Fruit fly (Drosophila melanogaster) whole organism, embryonic: Measurements from ENCODE around the gene dbr.

ENCODE experiments used
- Ada2b ChIP-seq: fragments of 200-800 bp; sonication (Bioruptor generic); IDR thresholded peaks from 2 replicates; pipeline ENCODE4 v1.3.6; 2022; ENCODE audit warnings: missing biosample characterization, missing genetic modification characterization
- B-H2 ChIP-seq: fragments of 200-800 bp; sonication (Bioruptor generic); optimal IDR thresholded peaks from 2 replicates; lab custom pipeline; 2018; ENCODE audit warnings: missing biosample characterization, mild to moderate bottlenecking, missing genetic modification characterization
- Bgb ChIP-seq: fragments of 200-800 bp; sonication (Bioruptor generic); IDR thresholded peaks from 2 replicates; pipeline ENCODE4 v1.3.6; 2022; ENCODE audit warnings: missing biosample characterization, missing genetic modification characterization; ENCODE audit not compliant: partially characterized antibody
- CG10209 ChIP-seq: fragments of 200-800 bp; sonication (Bioruptor generic); optimal IDR thresholded peaks from 3 replicates; lab custom pipeline; 2017; ENCODE audit warnings: missing biosample characterization, mild to moderate bottlenecking, missing genetic modification characterization, missing genetic modification reagents
- CG1024 ChIP-seq: fragments of 200-800 bp; sonication (Bioruptor generic); IDR thresholded peaks from 2 replicates; pipeline ENCODE4 v1.3.6; 2022; ENCODE audit warnings: missing biosample characterization, missing genetic modification characterization
- CG10274 ChIP-seq: fragments of 200-800 bp; sonication (Bioruptor generic); optimal IDR thresholded peaks from 3 replicates; lab custom pipeline; 2017; ENCODE audit warnings: missing biosample characterization, mild to moderate bottlenecking, missing genetic modification characterization
- CG10654 ChIP-seq: fragments of 200-800 bp; sonication (Bioruptor generic); optimal IDR thresholded peaks from 2 replicates; lab custom pipeline; 2016; ENCODE audit warnings: missing biosample characterization, missing genetic modification characterization
- CG11398 ChIP-seq: fragments of 200-800 bp; sonication (Bioruptor generic); optimal IDR thresholded peaks from 2 replicates; lab custom pipeline; 2016; ENCODE audit warnings: missing biosample characterization, missing genetic modification characterization
- CG11696 ChIP-seq: fragments of 200-800 bp; sonication (Bioruptor generic); IDR thresholded peaks from 2 replicates; pipeline ENCODE4 v1.3.6; 2022; ENCODE audit warnings: missing biosample characterization, missing genetic modification characterization
- CG12219 ChIP-seq: fragments of 200-800 bp; sonication (Bioruptor generic); optimal IDR thresholded peaks from 3 replicates; lab custom pipeline; 2018; ENCODE audit warnings: missing biosample characterization, mild to moderate bottlenecking, missing genetic modification characterization
- CG14441 ChIP-seq: fragments of 200-800 bp; sonication (Bioruptor generic); IDR thresholded peaks from 2 replicates; pipeline ENCODE4 v1.3.6; 2022; ENCODE audit warnings: missing biosample characterization, missing genetic modification characterization
- CG15269 ChIP-seq: fragments of 200-800 bp; sonication (Bioruptor generic); optimal IDR thresholded peaks from 2 replicates; lab custom pipeline; 2018; ENCODE audit warnings: missing biosample characterization, mild to moderate bottlenecking, missing genetic modification characterization, moderate library complexity
- CG1647 ChIP-seq: fragments of 200-800 bp; sonication (Bioruptor generic); optimal IDR thresholded peaks from 3 replicates; lab custom pipeline; 2016; ENCODE audit warnings: missing biosample characterization, missing genetic modification characterization
- CG17385 ChIP-seq: fragments of 200-800 bp; sonication (Bioruptor generic); optimal IDR thresholded peaks from 3 replicates; lab custom pipeline; 2018; ENCODE audit warnings: missing biosample characterization, mild to moderate bottlenecking, missing genetic modification characterization
- CG1832 ChIP-seq: fragments of 200-800 bp; sonication (Bioruptor generic); optimal IDR thresholded peaks from 2 replicates; lab custom pipeline; 2017; ENCODE audit warnings: missing biosample characterization, mild to moderate bottlenecking, missing genetic modification characterization, inconsistent platforms
- CG2116 ChIP-seq: fragments of 200-800 bp; sonication (Bioruptor generic); optimal IDR thresholded peaks from 3 replicates; lab custom pipeline; 2018; ENCODE audit warnings: missing biosample characterization, mild to moderate bottlenecking, missing genetic modification characterization
- CG2120 ChIP-seq: fragments of 200-800 bp; sonication (Bioruptor generic); optimal IDR thresholded peaks from 3 replicates; lab custom pipeline; 2016; ENCODE audit warnings: missing biosample characterization, missing genetic modification characterization
- CG31388 ChIP-seq: fragments of 200-800 bp; sonication (Bioruptor generic); optimal IDR thresholded peaks from 2 replicates; lab custom pipeline; 2016; ENCODE audit warnings: missing biosample characterization, missing genetic modification characterization
- CG3163 ChIP-seq: fragments of 200-800 bp; sonication (Bioruptor generic); optimal IDR thresholded peaks from 3 replicates; lab custom pipeline; 2016; ENCODE audit warnings: missing biosample characterization, missing genetic modification characterization
- CG32532 ChIP-seq: fragments of 200-800 bp; sonication (Bioruptor generic); IDR thresholded peaks from 2 replicates; pipeline ENCODE4 v1.3.6; 2022; ENCODE audit warnings: missing biosample characterization, missing genetic modification characterization
- CG3995 ChIP-seq: fragments of 200-800 bp; sonication (Bioruptor generic); optimal IDR thresholded peaks from 3 replicates; lab custom pipeline; 2016; ENCODE audit warnings: missing biosample characterization, missing genetic modification characterization
- CG4282 ChIP-seq: fragments of 200-800 bp; sonication (Bioruptor generic); optimal IDR thresholded peaks from 2 replicates; lab custom pipeline; 2016; ENCODE audit warnings: missing biosample characterization, missing genetic modification characterization
- CG4328 ChIP-seq: fragments of 200-800 bp; sonication (Bioruptor generic); optimal IDR thresholded peaks from 3 replicates; lab custom pipeline; 2017; ENCODE audit warnings: missing biosample characterization, missing genetic modification reagents, missing genetic modification characterization
- CG5953 ChIP-seq: fragments of 200-800 bp; sonication (Bioruptor generic); IDR thresholded peaks from 2 replicates; pipeline ENCODE4 v1.3.6; 2022; ENCODE audit warnings: missing biosample characterization, missing genetic modification characterization
- CG6175 ChIP-seq: fragments of 200-800 bp; sonication (Bioruptor generic); IDR thresholded peaks from 3 replicates; pipeline ENCODE4 v1.3.6; 2022; ENCODE audit warnings: missing biosample characterization, missing genetic modification characterization
- E2f1 ChIP-seq: fragments of 200-800 bp; sonication (Bioruptor generic); IDR thresholded peaks from 2 replicates; pipeline ENCODE4 v1.3.6; 2022; ENCODE audit warnings: missing biosample characterization, missing genetic modification characterization
- GATAe ChIP-seq: fragments of 200-800 bp; sonication (Bioruptor generic); conservative IDR thresholded peaks from 2 replicates; pipeline ENCODE4 v1.3.6; 2022; ENCODE audit warnings: missing biosample characterization, missing genetic modification characterization
- Hmx ChIP-seq: fragments of 200-800 bp; sonication (Bioruptor generic); optimal IDR thresholded peaks from 2 replicates; lab custom pipeline; 2016; ENCODE audit warnings: missing biosample characterization, missing genetic modification characterization
- Hr3 ChIP-seq: fragments of 200-800 bp; sonication (Bioruptor generic); optimal IDR thresholded peaks from 3 replicates; lab custom pipeline; 2016; ENCODE audit warnings: missing biosample characterization, missing genetic modification characterization
- Hr39 ChIP-seq: fragments of >200 bp; optimal IDR thresholded peaks from 2 replicates; lab custom pipeline; 2017
- Lhr ChIP-seq: fragments of 200-800 bp; sonication (Bioruptor generic); optimal IDR thresholded peaks from 3 replicates; lab custom pipeline; 2017; ENCODE audit warnings: mild to moderate bottlenecking, missing biosample characterization, missing genetic modification reagents, missing genetic modification characterization
- NFAT ChIP-seq: fragments of 200-800 bp; sonication (Bioruptor generic); IDR thresholded peaks from 2 replicates; pipeline ENCODE4 v1.3.6; 2022; ENCODE audit warnings: missing biosample characterization, missing genetic modification characterization
- Rfx ChIP-seq: fragments of 200-800 bp; sonication (Bioruptor generic); IDR thresholded peaks from 2 replicates; pipeline ENCODE4 v1.3.6; 2022; ENCODE audit warnings: missing biosample characterization, missing genetic modification characterization
- ato ChIP-seq: fragments of 200-800 bp; sonication (Bioruptor generic); IDR thresholded peaks from 2 replicates; pipeline ENCODE4 v1.3.6; 2022; ENCODE audit warnings: missing biosample characterization, missing genetic modification characterization; ENCODE audit not compliant: partially characterized antibody
- bcd ChIP-seq: fragments of 200-800 bp; sonication (Bioruptor generic); optimal IDR thresholded peaks from 2 replicates; lab custom pipeline; 2017; ENCODE audit warnings: missing biosample characterization, mild to moderate bottlenecking, missing genetic modification characterization
- chm ChIP-seq: fragments of 200-800 bp; sonication (Bioruptor generic); IDR thresholded peaks from 2 replicates; pipeline ENCODE4 v1.3.6; 2022; ENCODE audit warnings: missing biosample characterization, missing genetic modification characterization
- cwo ChIP-seq: fragments of 200-800 bp; sonication (Bioruptor generic); optimal IDR thresholded peaks from 3 replicates; lab custom pipeline; 2017; ENCODE audit warnings: missing biosample characterization, missing genetic modification characterization, mild to moderate bottlenecking, moderate library complexity, missing genetic modification reagents
- fd102C ChIP-seq: fragments of 200-800 bp; sonication (Bioruptor generic); optimal IDR thresholded peaks from 2 replicates; lab custom pipeline; 2018; ENCODE audit warnings: missing biosample characterization, mild to moderate bottlenecking, missing genetic modification characterization, moderate library complexity
- fu2 ChIP-seq: fragments of 200-800 bp; sonication (Bioruptor generic); optimal IDR thresholded peaks from 2 replicates; lab custom pipeline; 2016; ENCODE audit warnings: missing biosample characterization, missing genetic modification characterization
- hth ChIP-seq: fragments of >200 bp; optimal IDR thresholded peaks from 2 replicates; lab custom pipeline; 2017; ENCODE audit warnings: inconsistent platforms
- knrl ChIP-seq: fragments of 200-800 bp; sonication (Bioruptor generic); IDR thresholded peaks from 3 replicates; pipeline ENCODE4 v1.3.6; 2022; ENCODE audit warnings: missing biosample characterization, missing genetic modification characterization; ENCODE audit not compliant: partially characterized antibody
- lov ChIP-seq, 2 experiments: fragments of 200-800 bp in 1 of 2; fragments of >200 bp in 1 of 2; sonication (Bioruptor generic) in 1 of 2; IDR thresholded peaks in 1 of 2; optimal IDR thresholded peaks in 1 of 2; 2 replicates in 1 of 2; 3 replicates in 1 of 2; pipeline versions ENCODE4 v1.3.6 to Lab custom; 2017 to 2022; ENCODE audit warnings: missing biosample characterization in 1 of 2, missing genetic modification characterization in 1 of 2
- nerfin-1 ChIP-seq: fragments of 200-800 bp; sonication (Bioruptor generic); optimal IDR thresholded peaks from 3 replicates; lab custom pipeline; 2019; ENCODE audit warnings: missing biosample characterization, mild to moderate bottlenecking, missing genetic modification characterization, moderate library complexity
- pan ChIP-seq, 4 experiments: fragments of >200 bp in 3 of 4; fragments of 200-800 bp in 1 of 4; sonication (Bioruptor generic) in 1 of 4; optimal IDR thresholded peaks in 3 of 4; IDR thresholded peaks in 1 of 4; 2 replicates each; pipeline versions ENCODE4 v1.3.6 to Lab custom; 2017 to 2022; ENCODE audit warnings: missing biosample characterization in 2 of 4, missing genetic modification characterization in 2 of 4, mixed read lengths in 1 of 4
- psq ChIP-seq: fragments of 200-800 bp; sonication (Bioruptor generic); optimal IDR thresholded peaks from 2 replicates; lab custom pipeline; 2017; ENCODE audit warnings: missing biosample characterization, missing genetic modification characterization
- slou ChIP-seq: fragments of 200-800 bp; sonication (Bioruptor generic); optimal IDR thresholded peaks from 3 replicates; lab custom pipeline; 2016; ENCODE audit warnings: missing biosample characterization, missing genetic modification characterization
- toy ChIP-seq: fragments of 200-800 bp; sonication (Bioruptor generic); IDR thresholded peaks from 2 replicates; pipeline ENCODE4 v1.3.6; 2022; ENCODE audit warnings: missing biosample characterization, missing genetic modification characterization
- trh ChIP-seq: fragments of 200-800 bp; sonication (Bioruptor generic); optimal IDR thresholded peaks from 2 replicates; lab custom pipeline; 2016; ENCODE audit warnings: missing biosample characterization, missing genetic modification characterization
- wek ChIP-seq: fragments of 200-800 bp; sonication (Bioruptor generic); optimal IDR thresholded peaks from 3 replicates; lab custom pipeline; 2018; ENCODE audit warnings: missing biosample characterization, mild to moderate bottlenecking, missing genetic modification characterization, moderate library complexity

Gene dbr

dm6 chr2L:72752-73435 lies 6.6 kb downstream of the dbr start (continued):
- TF ChIP-seq chm (GFP tag; lab: Robert Waterston, UW) (peak; percentile 29; the same call in 1 of the 2 replicates), fd102C (GFP tag; lab: Kevin White, UChicago) (no peak), CG2120 (GFP tag; lab: Kevin White, UChicago) (peak; percentile 44), B-H2 (GFP tag; lab: Kevin White, UChicago) (peak; percentile 83), Ada2b (GFP tag; lab: Robert Waterston, UW) (no peak), CG1024 (no peak), slou (GFP tag; lab: Kevin White, UChicago) (no peak), CG31388 (GFP tag; lab: Kevin White, UChicago) (no peak), GATAe (no peak), CG14441 (GFP tag; lab: Robert Waterston, UW) (peak; percentile 45; the same call in 1 of the 2 replicates), bcd (GFP tag; lab: Kevin White, UChicago) (peak; percentile 26), CG1647 (no peak), CG1832 (no peak), CG12219 (no peak), nerfin-1 (tag; lab: Kevin White, UChicago) (no peak), CG3995 (GFP tag; lab: Kevin White, UChicago) (no peak), knrl (GFP tag; lab: Robert Waterston, UW) (no peak; the same call in 1 of the 3 replicates), hth (lab: Kevin White, UChicago) (no peak), Bgb (GFP tag; lab: Robert Waterston, UW) (peak; percentile 57; the same call in 1 of the 2 replicates), CG3163 (peak; percentile 29), Hmx (GFP tag; lab: Kevin White, UChicago) (no peak), lov (optimal IDR thresholded peaks at IDR 0.05; lab: Kevin White, UChicago) (no peak), lov (GFP tag; IDR thresholded peaks at IDR 0.05; lab: Robert Waterston, UW) (peak; percentile 63; the same call in 1 of the 3 replicates), NFAT (GFP tag; lab: Robert Waterston, UW) (peak; percentile 73; the same call in 1 of the 2 replicates), toy (GFP tag; lab: Robert Waterston, UW) (no peak), CG10654 (GFP tag; lab: Kevin White, UChicago) (peak; percentile 25), wek (GFP tag; lab: Kevin White, UChicago) (no peak), CG4282 (GFP tag; lab: Kevin White, UChicago) (peak; percentile 59), CG6175 (no peak), Lhr (GFP tag; lab: Kevin White, UChicago) (peak; percentile 70), CG10209 (GFP tag; lab: Kevin White, UChicago) (peak; percentile 31), trh (no peak), CG15269 (peak; percentile 15), Rfx (GFP tag; lab: Robert Waterston, UW) (peak; percentile 80; the same call in 1 of the 2 replicates), cwo (no peak), CG5953 (GFP tag; lab: Robert Waterston, UW) (no peak), psq (peak; percentile 96), Hr39 (no peak), CG4328 (GFP tag; lab: Kevin White, UChicago) (no peak), E2f1 (GFP tag; lab: Robert Waterston, UW) (no peak), Hr3 (peak; percentile 55), pan (optimal IDR thresholded peaks at IDR 0.05; lab: Kevin White, UChicago) (no peak), pan (GFP tag; optimal IDR thresholded peaks at IDR 0.05 in 1 of 2, IDR thresholded peaks at IDR 0.05 in 1 of 2) (peak in 1 of 2 experiments; percentile 49), ato (GFP tag; lab: Robert Waterston, UW) (peak; percentile 36), CG11398 (GFP tag; lab: Kevin White, UChicago) (no peak), CG32532 (GFP tag; lab: Robert Waterston, UW) (peak; percentile 82; the same call in 1 of the 2 replicates), CG17385 (GFP tag; lab: Kevin White, UChicago) (no peak), fu2 (GFP tag; lab: Kevin White, UChicago) (peak; percentile 0), CG2116 (GFP tag; lab: Kevin White, UChicago) (peak; percentile 57), CG10274 (GFP tag; lab: Kevin White, UChicago) (no peak), CG11696 (GFP tag; lab: Robert Waterston, UW) (no peak)
